Fruit fly (Drosophila melanogaster): ENCODE results near the gene Vps13D.

The Vps13D gene

DNA sequence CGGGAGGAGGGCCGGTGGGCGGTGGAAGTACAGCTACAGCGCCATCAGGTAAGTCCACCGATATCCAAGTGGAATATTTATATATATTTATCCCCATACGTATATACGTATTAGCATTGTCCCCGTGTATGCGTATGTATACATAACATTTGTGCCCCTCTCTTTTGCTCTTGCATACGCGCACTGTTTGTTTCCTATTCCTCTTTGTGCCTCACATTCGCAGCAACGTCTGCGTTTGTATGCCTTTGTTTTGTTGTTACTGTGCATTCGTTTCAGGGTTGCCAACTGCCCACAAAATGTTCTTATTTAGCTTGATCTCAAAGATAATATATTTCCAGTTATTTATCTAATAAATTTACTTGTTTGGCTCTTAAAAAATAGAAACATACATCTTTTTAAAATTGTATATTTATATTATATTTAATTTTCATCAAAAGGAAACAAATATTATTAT, 51.5 kb downstream of the Vps13D start (continued):
- TF ChIP-seq dsx (GFP tag; optimal IDR thresholded peaks at IDR 0.05; ENCODE audit: poor library complexity, severe bottlenecking) (peak; percentile 54), CG34406 (GFP tag; optimal IDR thresholded peaks at IDR 0.05) (peak; percentile 62), Sox102F (GFP tag; optimal IDR thresholded peaks at IDR 0.05) (peak; percentile 71), CG8319 (GFP tag; optimal IDR thresholded peaks at IDR 0.05) (no peak), CG3032 (tag; optimal IDR thresholded peaks at IDR 0.05) (peak; percentile 60), CG6854 (GFP tag; optimal IDR thresholded peaks at IDR 0.05) (no peak), lz (GFP tag; optimal IDR thresholded peaks at IDR 0.05) (peak; percentile 30), CG4318 (GFP tag; optimal IDR thresholded peaks at IDR 0.05) (no peak), vri (GFP tag; optimal IDR thresholded peaks at IDR 0.05) (no peak), CG10631 (GFP tag; optimal IDR thresholded peaks at IDR 0.05) (peak; percentile 56), CG15336 (GFP tag; IDR thresholded peaks at IDR 0.05) (peak; percentile 69), dac (GFP tag; optimal IDR thresholded peaks at IDR 0.05) (no peak), ss (GFP tag; optimal IDR thresholded peaks at IDR 0.05) (no peak), CG11902 (GFP tag; optimal IDR thresholded peaks at IDR 0.05) (no peak), Eip78C (GFP tag) (peak; percentile 86), cyc (GFP tag; optimal IDR thresholded peaks at IDR 0.05) (peak; percentile 33), Sox14 (GFP tag; optimal IDR thresholded peaks at IDR 0.05) (peak; percentile 82), CG3919 (GFP tag; optimal IDR thresholded peaks at IDR 0.05) (no peak), CG6792 (GFP tag; optimal IDR thresholded peaks at IDR 0.05) (peak; percentile 57), acj6 (GFP tag; optimal IDR thresholded peaks at IDR 0.05) (peak; percentile 54), esn (GFP tag; optimal IDR thresholded peaks at IDR 0.05) (peak; percentile 60), Met (GFP tag; optimal IDR thresholded peaks at IDR 0.05) (peak; percentile 56), Blimp-1 (GFP tag; optimal IDR thresholded peaks at IDR 0.05) (peak; percentile 13), fd59A (GFP tag; optimal IDR thresholded peaks at IDR 0.05) (no peak), CG11762 (GFP tag; optimal IDR thresholded peaks at IDR 0.05; ENCODE audit: insufficient read depth) (no peak), CG1621 (tag; optimal IDR thresholded peaks at IDR 0.05) (no peak), net (GFP tag; optimal IDR thresholded peaks at IDR 0.05) (no peak), Lpt (GFP tag; optimal IDR thresholded peaks at IDR 0.05) (peak; percentile 43), Gug (GFP tag; IDR thresholded peaks at IDR 0.05) (no peak), Eip93F (GFP tag; optimal IDR thresholded peaks at IDR 0.05) (peak; percentile 50)

DNA sequence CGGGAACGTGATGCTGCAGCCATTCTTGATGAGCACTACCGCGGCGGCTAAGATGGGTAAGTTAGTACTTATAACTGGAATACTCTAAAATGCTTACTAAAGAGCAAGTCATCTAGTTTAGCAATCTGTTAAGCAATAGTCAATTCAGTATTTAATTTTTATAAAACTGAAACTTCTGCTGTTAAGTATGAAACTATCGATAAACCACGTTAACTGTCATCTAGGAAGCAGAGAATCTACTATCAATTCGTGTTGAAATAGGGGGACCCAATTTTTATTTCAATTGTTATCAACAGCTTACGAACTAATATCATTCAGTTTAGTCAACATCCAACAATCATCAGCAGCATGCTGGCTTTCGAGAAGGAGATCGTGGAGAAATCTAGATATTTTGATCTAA, 53.6 kb downstream of the Vps13D start, which contains the start of gene CG32110:
Gene CG32110 (plus strand): TSS at position 301 of the 400 bp plus-strand sequence.
- TF ChIP-seq fkh (GFP tag; optimal IDR thresholded peaks at IDR 0.05) (no peak), CG6276 (GFP tag; optimal IDR thresholded peaks at IDR 0.05) (no peak), CG10631 (GFP tag; optimal IDR thresholded peaks at IDR 0.05) (no peak), CG11294 (GFP tag; IDR thresholded peaks at IDR 0.05) (no peak), esn (GFP tag; optimal IDR thresholded peaks at IDR 0.05) (no peak), Lpt (GFP tag; optimal IDR thresholded peaks at IDR 0.05) (no peak), CG6854 (GFP tag; optimal IDR thresholded peaks at IDR 0.05) (no peak), fd85E (GFP tag; optimal IDR thresholded peaks at IDR 0.05) (no peak), CG6808 (GFP tag; optimal IDR thresholded peaks at IDR 0.05) (no peak), net (GFP tag; optimal IDR thresholded peaks at IDR 0.05) (no peak), Eip78C (GFP tag) (no peak), salr (GFP tag; optimal IDR thresholded peaks at IDR 0.05) (no peak), Gug (GFP tag; IDR thresholded peaks at IDR 0.05) (no peak), Hr4 (GFP tag; optimal IDR thresholded peaks at IDR 0.05) (no peak), Eip75B (GFP tag; optimal IDR thresholded peaks at IDR 0.05) (no peak), vri (GFP tag; optimal IDR thresholded peaks at IDR 0.05) (no peak), Sox102F (GFP tag; optimal IDR thresholded peaks at IDR 0.05) (no peak), Sox14 (GFP tag; optimal IDR thresholded peaks at IDR 0.05) (no peak), pdm3 (GFP tag; optimal IDR thresholded peaks at IDR 0.05) (no peak), CG8632 (GFP tag; optimal IDR thresholded peaks at IDR 0.05) (no peak)
